Worm (Caenorhabditis elegans): Measurements from ENCODE around the gene F26A1.1.

DNA sequence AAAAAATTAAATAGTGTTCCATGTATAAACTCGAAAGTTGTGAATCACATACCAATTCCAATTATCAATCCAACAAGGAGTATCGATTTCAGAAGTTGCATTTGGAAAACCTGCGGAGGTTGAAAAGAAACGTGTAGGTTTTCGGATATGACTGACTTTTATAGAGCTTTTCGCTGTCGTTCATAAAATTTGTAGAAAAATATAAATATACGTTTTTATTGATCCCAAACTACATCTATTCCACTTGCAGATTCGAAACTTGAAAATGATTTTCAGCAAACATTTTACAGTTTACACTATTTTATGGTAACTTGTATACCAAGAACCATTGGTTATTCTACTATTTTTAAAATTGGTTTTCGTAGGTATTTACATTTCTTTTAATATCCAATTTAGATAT, 8.1 kb upstream of the F26A1.1 start, which contains the start of gene clec-156:
- TF ChIP-seq snpc-4 (tag; optimal IDR thresholded peaks at IDR 0.05) (no peak), unc-62 (GFP tag; optimal IDR thresholded peaks at IDR 0.05) (no peak), sem-2 (GFP tag; optimal IDR thresholded peaks at IDR 0.05) (no peak), mep-1 (tag; optimal IDR thresholded peaks at IDR 0.05) (no peak), ztf-11 (tag; optimal IDR thresholded peaks at IDR 0.05) (no peak), nhr-28 (tag; optimal IDR thresholded peaks at IDR 0.05) (no peak), ceh-43 (GFP tag; optimal IDR thresholded peaks at IDR 0.05) (no peak), ceh-39 (tag; optimal IDR thresholded peaks at IDR 0.05) (no peak), lsy-2 (tag; optimal IDR thresholded peaks at IDR 0.05) (no peak), lin-13 (tag; optimal IDR thresholded peaks at IDR 0.05) (no peak), elt-3 (tag; optimal IDR thresholded peaks at IDR 0.05) (no peak), hlh-1 (tag; optimal IDR thresholded peaks at IDR 0.05) (no peak)
